Fruit fly (Drosophila melanogaster) whole organism, embryonic: ENCODE results near the gene snk.

Experiments
- Adf1 ChIP-seq: fragments of 200-800 bp; sonication (Bioruptor generic); IDR thresholded peaks from 2 replicates; pipeline ENCODE4 v1.3.6; 2022; ENCODE audit warnings: missing biosample characterization, missing genetic modification characterization
- Antp ChIP-seq: fragments of 200-800 bp; sonication (Bioruptor generic); optimal IDR thresholded peaks from 3 replicates; lab custom pipeline; 2016; ENCODE audit warnings: missing biosample characterization, missing genetic modification characterization
- B-H1 ChIP-seq: fragments of 200-800 bp; sonication (Bioruptor generic); IDR thresholded peaks from 3 replicates; pipeline ENCODE4 v1.3.6; 2022; ENCODE audit warnings: missing biosample characterization, missing genetic modification characterization
- C15 ChIP-seq: fragments of 200-800 bp; sonication (Bioruptor generic); IDR thresholded peaks from 3 replicates; pipeline ENCODE4 v1.3.6; 2022; ENCODE audit warnings: missing biosample characterization, missing genetic modification characterization
- CG10543 ChIP-seq: fragments of 200-800 bp; sonication (Bioruptor generic); optimal IDR thresholded peaks from 3 replicates; lab custom pipeline; 2017; ENCODE audit warnings: missing biosample characterization, mild to moderate bottlenecking, missing genetic modification characterization, moderate library complexity
- CG12391 ChIP-seq: fragments of 200-800 bp; sonication (Bioruptor generic); optimal IDR thresholded peaks from 3 replicates; lab custom pipeline; 2018; ENCODE audit warnings: missing biosample characterization, mild to moderate bottlenecking, missing genetic modification characterization, moderate library complexity
- CG1602 ChIP-seq: fragments of 200-800 bp; sonication (Bioruptor generic); optimal IDR thresholded peaks from 3 replicates; lab custom pipeline; 2016; ENCODE audit warnings: missing biosample characterization, missing genetic modification characterization
- CG17802 ChIP-seq: fragments of 200-800 bp; sonication (Bioruptor generic); optimal IDR thresholded peaks from 2 replicates; lab custom pipeline; 2018; ENCODE audit warnings: missing biosample characterization, mild to moderate bottlenecking, missing genetic modification characterization, moderate library complexity
- CG17912 ChIP-seq: fragments of 200-800 bp; sonication (Bioruptor generic); optimal IDR thresholded peaks from 2 replicates; lab custom pipeline; 2018; ENCODE audit warnings: missing biosample characterization, mild to moderate bottlenecking, missing genetic modification characterization
- CG2712 ChIP-seq: fragments of 200-800 bp; optimal IDR thresholded peaks from 3 replicates; lab custom pipeline; 2019; ENCODE audit warnings: missing biosample characterization, mild to moderate bottlenecking, missing genetic modification characterization, moderate library complexity
- CG32772 ChIP-seq: fragments of 200-800 bp; sonication (Bioruptor generic); IDR thresholded peaks from 2 replicates; pipeline ENCODE4 v1.3.6; 2022; ENCODE audit warnings: missing biosample characterization, missing genetic modification characterization
- CG43689 ChIP-seq: fragments of 200-800 bp; sonication (Bioruptor generic); IDR thresholded peaks from 2 replicates; pipeline ENCODE4 v1.3.6; 2022; ENCODE audit warnings: missing biosample characterization, missing genetic modification characterization
- CG4617 ChIP-seq: fragments of 200-800 bp; sonication (Bioruptor generic); optimal IDR thresholded peaks from 3 replicates; lab custom pipeline; 2016; ENCODE audit warnings: missing biosample characterization, missing genetic modification characterization, borderline replicate concordance
- CG4854 ChIP-seq: fragments of 200-800 bp; sonication (Bioruptor generic); optimal IDR thresholded peaks from 2 replicates; lab custom pipeline; 2016; ENCODE audit warnings: missing biosample characterization, missing genetic modification characterization, inconsistent platforms
- CG6689 ChIP-seq: fragments of 200-800 bp; sonication (Bioruptor generic); IDR thresholded peaks from 2 replicates; pipeline ENCODE4 v1.3.6; 2022; ENCODE audit warnings: missing biosample characterization, missing genetic modification characterization
- CG7839 ChIP-seq: fragments of 200-800 bp; sonication (Bioruptor generic); optimal IDR thresholded peaks from 3 replicates; lab custom pipeline; 2018; ENCODE audit warnings: missing biosample characterization, mild to moderate bottlenecking, missing genetic modification characterization, moderate library complexity
- CG8388 ChIP-seq: fragments of 200-800 bp; sonication (Bioruptor generic); optimal IDR thresholded peaks from 2 replicates; lab custom pipeline; 2019; ENCODE audit warnings: missing biosample characterization, mild to moderate bottlenecking, missing genetic modification characterization, moderate library complexity
- CG8478 ChIP-seq: fragments of >200 bp; optimal IDR thresholded peaks from 2 replicates; lab custom pipeline; 2018
- CG9932 ChIP-seq: fragments of 200-800 bp; sonication (Bioruptor generic); IDR thresholded peaks from 2 replicates; pipeline ENCODE4 v1.3.6; 2022; ENCODE audit warnings: missing biosample characterization, missing genetic modification characterization
- Dp ChIP-seq: fragments of 200-800 bp; sonication (Bioruptor generic); optimal IDR thresholded peaks from 2 replicates; lab custom pipeline; 2018; ENCODE audit warnings: missing biosample characterization, mild to moderate bottlenecking, missing genetic modification characterization, moderate library complexity
- Dref ChIP-seq: fragments of 200-800 bp; sonication (Bioruptor generic); IDR thresholded peaks from 2 replicates; pipeline ENCODE4 v1.3.6; 2022; ENCODE audit warnings: missing biosample characterization, missing genetic modification characterization
- Drgx ChIP-seq: fragments of 200-800 bp; sonication (Bioruptor generic); IDR thresholded peaks from 2 replicates; pipeline ENCODE4 v1.3.6; 2022; ENCODE audit warnings: missing biosample characterization, missing genetic modification characterization
- Fer1 ChIP-seq: fragments of 200-800 bp; sonication (Bioruptor generic); optimal IDR thresholded peaks from 2 replicates; lab custom pipeline; 2017; ENCODE audit warnings: missing biosample characterization, mild to moderate bottlenecking, missing genetic modification characterization
- Kr ChIP-seq: fragments of 200-800 bp; sonication (Bioruptor generic); optimal IDR thresholded peaks from 2 replicates; lab custom pipeline; 2017; ENCODE audit warnings: missing biosample characterization, mild to moderate bottlenecking, missing genetic modification characterization
- Mes4 ChIP-seq: fragments of 200-800 bp; sonication (Bioruptor generic); optimal IDR thresholded peaks from 2 replicates; lab custom pipeline; 2016; ENCODE audit warnings: missing biosample characterization, missing genetic modification characterization
- NFAT ChIP-seq: fragments of 200-800 bp; sonication (Bioruptor generic); IDR thresholded peaks from 2 replicates; pipeline ENCODE4 v1.3.6; 2022; ENCODE audit warnings: missing biosample characterization, missing genetic modification characterization
- Pdp1 ChIP-seq, 2 experiments: fragments of 200-800 bp; sonication (Bioruptor generic); optimal IDR thresholded peaks; 3 replicates each; lab custom pipeline; 2016; ENCODE audit warnings: missing biosample characterization in 2 of 2, missing genetic modification characterization in 2 of 2, mild to moderate bottlenecking in 1 of 2, moderate library complexity in 1 of 2
- Vsx1 ChIP-seq: fragments of 200-800 bp; sonication (Bioruptor generic); optimal IDR thresholded peaks from 2 replicates; lab custom pipeline; 2017; ENCODE audit warnings: missing biosample characterization, mild to moderate bottlenecking, missing genetic modification characterization, missing genetic modification reagents
- bbx ChIP-seq: fragments of 200-800 bp; sonication (Bioruptor generic); IDR thresholded peaks from 2 replicates; pipeline ENCODE4 v1.3.6; 2022; ENCODE audit warnings: missing biosample characterization, missing genetic modification characterization; ENCODE audit not compliant: partially characterized antibody
- cg ChIP-seq: fragments of 200-800 bp; sonication (Bioruptor generic); optimal IDR thresholded peaks from 3 replicates; lab custom pipeline; 2019; ENCODE audit warnings: missing biosample characterization, mild to moderate bottlenecking, missing genetic modification characterization, moderate library complexity
- chinmo ChIP-seq: fragments of 200-800 bp; sonication (Bioruptor generic); IDR thresholded peaks from 4 replicates; pipeline ENCODE4 v1.3.6; 2022; ENCODE audit warnings: missing biosample characterization, missing genetic modification characterization; ENCODE audit not compliant: partially characterized antibody
- corto ChIP-seq: fragments of 200-800 bp; sonication (Bioruptor generic); optimal IDR thresholded peaks from 2 replicates; lab custom pipeline; 2016; ENCODE audit warnings: missing biosample characterization, mild to moderate bottlenecking, missing genetic modification characterization, moderate library complexity
- crol ChIP-seq: fragments of 200-800 bp; sonication (Bioruptor generic); IDR thresholded peaks from 2 replicates; pipeline ENCODE4 v1.3.6; 2022; ENCODE audit warnings: missing biosample characterization, missing genetic modification characterization
- cwo ChIP-seq: fragments of 200-800 bp; sonication (Bioruptor generic); optimal IDR thresholded peaks from 3 replicates; lab custom pipeline; 2017; ENCODE audit warnings: missing biosample characterization, missing genetic modification characterization, mild to moderate bottlenecking, moderate library complexity, missing genetic modification reagents
- dm ChIP-seq: fragments of 200-800 bp; sonication (Bioruptor generic); optimal IDR thresholded peaks from 3 replicates; lab custom pipeline; 2016; ENCODE audit warnings: missing biosample characterization, missing genetic modification characterization
- fd102C ChIP-seq: fragments of 200-800 bp; sonication (Bioruptor generic); optimal IDR thresholded peaks from 2 replicates; lab custom pipeline; 2018; ENCODE audit warnings: missing biosample characterization, mild to moderate bottlenecking, missing genetic modification characterization, moderate library complexity
- fd3F ChIP-seq: fragments of 200-800 bp; sonication (Bioruptor generic); optimal IDR thresholded peaks from 2 replicates; lab custom pipeline; 2018; ENCODE audit warnings: missing biosample characterization, mild to moderate bottlenecking, missing genetic modification characterization, moderate library complexity
- lab ChIP-seq: fragments of 200-800 bp; sonication (Bioruptor generic); optimal IDR thresholded peaks from 3 replicates; lab custom pipeline; 2017; ENCODE audit warnings: missing biosample characterization, missing genetic modification characterization, mild to moderate bottlenecking, moderate library complexity, missing genetic modification reagents
- luna ChIP-seq: fragments of 200-800 bp; sonication (Bioruptor generic); optimal IDR thresholded peaks from 2 replicates; lab custom pipeline; 2016; ENCODE audit warnings: missing biosample characterization, missing genetic modification characterization
- nau ChIP-seq: fragments of 200-800 bp; sonication (Bioruptor generic); optimal IDR thresholded peaks from 3 replicates; lab custom pipeline; 2017; ENCODE audit warnings: missing biosample characterization, mild to moderate bottlenecking, missing genetic modification characterization, missing genetic modification reagents
- nerfin-1 ChIP-seq: fragments of 200-800 bp; sonication (Bioruptor generic); optimal IDR thresholded peaks from 3 replicates; lab custom pipeline; 2019; ENCODE audit warnings: missing biosample characterization, mild to moderate bottlenecking, missing genetic modification characterization, moderate library complexity
- nom ChIP-seq: fragments of 200-800 bp; sonication (Bioruptor generic); optimal IDR thresholded peaks from 2 replicates; lab custom pipeline; 2017; ENCODE audit warnings: missing biosample characterization, missing genetic modification characterization, mild to moderate bottlenecking, moderate library complexity, missing genetic modification reagents
- org-1 ChIP-seq: fragments of 200-800 bp; sonication (Bioruptor generic); optimal IDR thresholded peaks from 2 replicates; lab custom pipeline; 2017; ENCODE audit warnings: missing biosample characterization, missing genetic modification characterization
- psq ChIP-seq: fragments of 200-800 bp; sonication (Bioruptor generic); optimal IDR thresholded peaks from 2 replicates; lab custom pipeline; 2017; ENCODE audit warnings: missing biosample characterization, missing genetic modification characterization
- slbo ChIP-seq: fragments of 200-800 bp; sonication (Bioruptor generic); IDR thresholded peaks from 2 replicates; pipeline ENCODE4 v1.3.6; 2022; ENCODE audit warnings: missing biosample characterization, missing genetic modification characterization
- unpg ChIP-seq: fragments of 200-800 bp; sonication (Bioruptor generic); optimal IDR thresholded peaks from 3 replicates; lab custom pipeline; 2018; ENCODE audit warnings: missing biosample characterization, mild to moderate bottlenecking, missing genetic modification characterization, moderate library complexity
- vvl ChIP-seq: fragments of 200-800 bp; sonication (Bioruptor generic); IDR thresholded peaks from 2 replicates; pipeline ENCODE4 v1.3.6; 2022; ENCODE audit warnings: missing biosample characterization, missing genetic modification characterization
- wek ChIP-seq: fragments of 200-800 bp; sonication (Bioruptor generic); optimal IDR thresholded peaks from 3 replicates; lab custom pipeline; 2018; ENCODE audit warnings: missing biosample characterization, mild to moderate bottlenecking, missing genetic modification characterization, moderate library complexity
- zf30C ChIP-seq: fragments of 200-800 bp; sonication (Bioruptor generic); optimal IDR thresholded peaks from 3 replicates; lab custom pipeline; 2018; ENCODE audit warnings: missing biosample characterization, mild to moderate bottlenecking, missing genetic modification characterization
- zfh1 ChIP-seq: fragments of 200-800 bp; sonication (Bioruptor generic); IDR thresholded peaks from 3 replicates; pipeline ENCODE4 v1.3.6; 2022; ENCODE audit warnings: missing biosample characterization, missing genetic modification characterization
- zfh2 ChIP-seq: fragments of 200-800 bp; sonication (Bioruptor generic); optimal IDR thresholded peaks from 2 replicates; lab custom pipeline; 2016; ENCODE audit warnings: missing biosample characterization, missing genetic modification characterization

The snk gene

DNA sequence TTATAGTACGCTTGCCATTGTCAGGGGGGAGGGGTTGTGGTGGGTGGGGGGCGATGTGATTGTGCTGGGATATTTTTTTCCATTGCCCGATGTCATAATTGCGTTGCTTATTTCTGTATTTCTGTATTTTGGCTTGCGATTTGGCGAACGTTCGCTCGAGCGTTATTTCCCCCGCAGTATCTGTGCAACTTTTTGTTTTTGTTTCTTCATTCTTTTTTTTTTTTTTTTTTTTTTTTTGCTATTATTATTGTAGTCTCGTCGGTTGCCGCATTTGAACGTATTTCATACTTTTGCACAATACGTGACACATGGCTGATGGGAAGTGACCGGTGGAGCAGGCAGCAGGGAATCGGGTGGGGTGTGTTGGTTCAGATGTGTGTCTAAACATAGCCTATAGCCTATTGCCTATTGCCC is 24.9 kb downstream of the snk start:
- TF ChIP-seq lab (GFP tag; lab: Kevin White, UChicago) (peak; percentile 35), CG6689 (GFP tag; lab: Robert Waterston, UW) (no peak), Vsx1 (no peak), chinmo (peak; percentile 92), corto (GFP tag; lab: Kevin White, UChicago) (no peak), CG8388 (GFP tag; lab: Kevin White, UChicago) (no peak), fd102C (no peak), nom (no peak), fd3F (no peak), zfh1 (GFP tag; lab: Robert Waterston, UW) (no peak), Mes4 (GFP tag; lab: Kevin White, UChicago) (no peak), C15 (GFP tag; lab: Robert Waterston, UW) (0 out of 3 replicates have a peak, but pooled peaks have one; percentile 13), zfh2 (no peak), B-H1 (GFP tag; lab: Robert Waterston, UW) (no peak), CG7839 (tag; lab: Kevin White, UChicago) (no peak), nau (GFP tag; lab: Kevin White, UChicago) (no peak), bbx (GFP tag; lab: Robert Waterston, UW) (no peak), CG1602 (GFP tag; lab: Kevin White, UChicago) (no peak), CG12391 (tag; lab: Kevin White, UChicago) (no peak), CG10543 (GFP tag; lab: Kevin White, UChicago) (peak; percentile 62), CG17912 (GFP tag; lab: Kevin White, UChicago) (no peak), wek (GFP tag; lab: Kevin White, UChicago) (no peak), CG17802 (tag; lab: Kevin White, UChicago) (no peak), nerfin-1 (tag; lab: Kevin White, UChicago) (no peak), zf30C (GFP tag; lab: Kevin White, UChicago) (no peak), Pdp1 (GFP tag; optimal IDR thresholded peaks at IDR 0.05; lab: Kevin White, UChicago) (peak in 1 of 2 experiments; percentile 65), psq (no peak), unpg (no peak), Fer1 (GFP tag; lab: Kevin White, UChicago) (no peak), cwo (peak; percentile 9), Dp (GFP tag; lab: Kevin White, UChicago) (no peak), CG4854 (GFP tag; lab: Kevin White, UChicago) (no peak), Dref (GFP tag; lab: Robert Waterston, UW) (no peak), org-1 (GFP tag; lab: Kevin White, UChicago) (no peak), CG43689 (no peak), CG8478 (no peak), cg (GFP tag; lab: Kevin White, UChicago) (no peak), Drgx (peak; percentile 43), Kr (GFP tag; lab: Kevin White, UChicago) (no peak), slbo (GFP tag; lab: Robert Waterston, UW) (no peak), Adf1 (GFP tag; lab: Robert Waterston, UW) (0 out of 2 replicates have a peak, but pooled peaks have one; percentile 9), Antp (no peak), vvl (GFP tag; lab: Robert Waterston, UW) (no peak), CG9932 (GFP tag; lab: Robert Waterston, UW) (peak; percentile 47), luna (GFP tag; lab: Kevin White, UChicago) (no peak), CG32772 (GFP tag; lab: Robert Waterston, UW) (peak; percentile 39; the same call in 1 of the 2 replicates), CG4617 (no peak), dm (GFP tag; lab: Kevin White, UChicago) (no peak), NFAT (GFP tag; lab: Robert Waterston, UW) (peak; percentile 73; the same call in 1 of the 2 replicates), crol (peak; percentile 78), CG2712 (tag; lab: Kevin White, UChicago) (no peak)
